Worm (Caenorhabditis elegans) whole organism, L4/young adult: ENCODE measurements around the gene F56A11.6.

Experiments used
- W03F9.2 ChIP-seq: fragments of 150-350 bp; optimal IDR thresholded peaks from 2 replicates; lab custom pipeline; 2014; ENCODE audit warnings: missing biosample characterization, missing genetic modification characterization
- dao-5 ChIP-seq: sonication (generic microtip); optimal IDR thresholded peaks from 2 replicates; lab custom pipeline; 2016; ENCODE audit warnings: missing genotype, missing genetic modification characterization, moderate library complexity, missing compliant biosample characterization
- him-1 ChIP-seq: sonication (generic microtip); optimal IDR thresholded peaks from 2 replicates; lab custom pipeline; 2016; ENCODE audit warnings: missing genotype, missing genetic modification reagents, missing genetic modification characterization, missing compliant biosample characterization

- TF ChIP-seq him-1 (no peak), dao-5 (tag; lab: Kevin White, UChicago) (no peak), W03F9.2 (tag; lab: Kevin White, UChicago) (no peak)
These were observed 24.0 kb upstream of the F56A11.6 start, which contains the start of gene inx-18 for ce11 chrIV:606055-606454.
